Worm (Caenorhabditis elegans) whole organism, late embryonic: ENCODE measurements around the gene R144.12.
A peak's percentile ranks its signal among the peaks of the same experiment; 100 is the strongest.
"Not testable (repeated sequence)": the region's sequence is repeated elsewhere in the genome, so short reads cannot be mapped to it uniquely, and the experiment has no call there.

Source experiments
- T23F11.4 ChIP-seq: fragments of 200-800 bp; sonication (Bioruptor generic); optimal IDR thresholded peaks from 2 replicates; lab custom pipeline; 2018; ENCODE audit warnings: mild to moderate bottlenecking, missing genetic modification characterization, missing compliant biosample characterization
- Y22D7AL.16 ChIP-seq: sonication (generic microtip); optimal IDR thresholded peaks from 2 replicates; lab custom pipeline; 2016; ENCODE audit warnings: missing genetic modification characterization, missing compliant biosample characterization
- ceh-22 ChIP-seq: sonication (generic microtip); optimal IDR thresholded peaks from 2 replicates; lab custom pipeline; 2017; ENCODE audit warnings: missing biosample characterization, missing genetic modification characterization
- ceh-30 ChIP-seq: fragments of 150-350 bp; optimal IDR thresholded peaks from 2 replicates; lab custom pipeline; 2014; ENCODE audit warnings: missing biosample characterization, missing genetic modification characterization
- ceh-31 ChIP-seq: sonication (generic microtip); optimal IDR thresholded peaks from 2 replicates; lab custom pipeline; 2016; ENCODE audit warnings: missing genetic modification characterization, missing compliant biosample characterization
- ceh-34 ChIP-seq: sonication (generic microtip); optimal IDR thresholded peaks from 2 replicates; lab custom pipeline; 2016; ENCODE audit warnings: mild to moderate bottlenecking, missing genetic modification characterization, missing compliant biosample characterization
- ceh-45 ChIP-seq: fragments of 200-800 bp; sonication (Bioruptor generic); IDR thresholded peaks from 2 replicates; pipeline ENCODE4 v1.3.6; 2022; ENCODE audit warnings: missing genetic modification reagents, missing genetic modification characterization, missing compliant biosample characterization
- ceh-48 ChIP-seq: sonication (generic microtip); optimal IDR thresholded peaks from 2 replicates; lab custom pipeline; 2016; ENCODE audit warnings: missing genetic modification characterization, inconsistent platforms, missing compliant biosample characterization
- ceh-6 ChIP-seq: fragments of 200-800 bp; sonication (Bioruptor generic); optimal IDR thresholded peaks from 2 replicates; lab custom pipeline; 2018; ENCODE audit warnings: mild to moderate bottlenecking, missing genetic modification characterization, missing compliant biosample characterization
- elt-2 ChIP-seq: sonication (generic microtip); optimal IDR thresholded peaks from 2 replicates; lab custom pipeline; 2016; ENCODE audit warnings: missing genetic modification reagents, missing genetic modification characterization, missing compliant biosample characterization
- elt-4 ChIP-seq: sonication (generic microtip); optimal IDR thresholded peaks from 2 replicates; lab custom pipeline; 2016; ENCODE audit warnings: missing genetic modification characterization, missing compliant biosample characterization
- ets-4 ChIP-seq: sonication (generic microtip); optimal IDR thresholded peaks from 2 replicates; lab custom pipeline; 2016; ENCODE audit warnings: missing genetic modification characterization, missing compliant biosample characterization
- eyg-1 ChIP-seq: sonication (generic microtip); optimal IDR thresholded peaks from 2 replicates; lab custom pipeline; 2016; ENCODE audit warnings: missing genotype, missing genetic modification characterization, missing compliant biosample characterization
- gmeb-2 ChIP-seq: sonication (generic microtip); optimal IDR thresholded peaks from 2 replicates; lab custom pipeline; 2016; ENCODE audit warnings: missing genetic modification characterization, inconsistent platforms, missing compliant biosample characterization
- hlh-30 ChIP-seq: sonication (generic microtip); optimal IDR thresholded peaks from 2 replicates; lab custom pipeline; 2017; ENCODE audit warnings: antibody characterized with exemption, missing genetic modification characterization, missing compliant biosample characterization; ENCODE audit not compliant: insufficient read depth
- hlh-6 ChIP-seq: sonication (generic microtip); optimal IDR thresholded peaks from 2 replicates; lab custom pipeline; 2016; ENCODE audit warnings: missing genotype, missing genetic modification characterization, missing compliant biosample characterization
- lin-11 ChIP-seq: fragments of 200-800 bp; sonication (Bioruptor generic); optimal IDR thresholded peaks from 2 replicates; lab custom pipeline; 2018; ENCODE audit warnings: mild to moderate bottlenecking, missing genetic modification characterization, missing compliant biosample characterization
- mec-3 ChIP-seq: sonication (generic microtip); optimal IDR thresholded peaks from 2 replicates; lab custom pipeline; 2016; ENCODE audit warnings: borderline replicate concordance, missing genetic modification characterization, missing compliant biosample characterization
- nfya-1 ChIP-seq: sonication (generic microtip); optimal IDR thresholded peaks from 2 replicates; lab custom pipeline; 2017; ENCODE audit warnings: missing genetic modification characterization, mild to moderate bottlenecking, missing compliant biosample characterization, antibody characterized with exemption, moderate library complexity
- nhr-11 ChIP-seq: fragments of 150-350 bp; optimal IDR thresholded peaks from 2 replicates; lab custom pipeline; 2014; ENCODE audit warnings: missing biosample characterization, missing genetic modification characterization
- nhr-232 ChIP-seq: sonication (generic microtip); optimal IDR thresholded peaks from 2 replicates; lab custom pipeline; 2016; ENCODE audit warnings: missing genetic modification characterization, missing compliant biosample characterization
- odd-2 ChIP-seq: sonication (generic microtip); optimal IDR thresholded peaks from 2 replicates; lab custom pipeline; 2017; ENCODE audit warnings: antibody characterized with exemption, mild to moderate bottlenecking, missing genetic modification characterization, missing compliant biosample characterization
- pha-2 ChIP-seq: sonication (generic microtip); optimal IDR thresholded peaks from 2 replicates; lab custom pipeline; 2017; ENCODE audit warnings: mild to moderate bottlenecking, missing genetic modification characterization, missing compliant biosample characterization
- pha-4 ChIP-seq: fragments of 150-350 bp; optimal IDR thresholded peaks from 2 replicates; lab custom pipeline; 2018; ENCODE audit warnings: missing biosample characterization, missing genetic modification reagents, missing genetic modification characterization
- ref-2 ChIP-seq: sonication (generic microtip); optimal IDR thresholded peaks from 2 replicates; lab custom pipeline; 2016; ENCODE audit warnings: missing genetic modification characterization, missing compliant biosample characterization
- sox-2 ChIP-seq: fragments of 200-800 bp; sonication (Bioruptor generic); IDR thresholded peaks from 2 replicates; pipeline ENCODE4 v1.3.6; 2022; ENCODE audit warnings: missing genetic modification reagents, missing genetic modification characterization, missing compliant biosample characterization
- syd-9 ChIP-seq: sonication (generic microtip); optimal IDR thresholded peaks from 2 replicates; lab custom pipeline; 2016; ENCODE audit warnings: mild to moderate bottlenecking, missing genetic modification characterization, moderate library complexity, missing compliant biosample characterization
- tbx-2 ChIP-seq: sonication (generic microtip); optimal IDR thresholded peaks from 2 replicates; lab custom pipeline; 2016; ENCODE audit warnings: missing genetic modification characterization, missing compliant biosample characterization
- unc-3 ChIP-seq, 2 experiments: fragments of 200-800 bp in 1 of 2; sonication (Bioruptor generic) in 1 of 2; sonication (generic microtip) in 1 of 2; conservative IDR thresholded peaks in 1 of 2; optimal IDR thresholded peaks in 1 of 2; 2 replicates each; pipeline versions ENCODE4 v1.3.6 to Lab custom; 2016 to 2022; ENCODE audit warnings: missing compliant biosample characterization in 2 of 2, missing genetic modification characterization in 2 of 2, missing genetic modification reagents in 1 of 2
- unc-42 ChIP-seq: sonication (generic microtip); optimal IDR thresholded peaks from 2 replicates; lab custom pipeline; 2016; ENCODE audit warnings: missing genotype, missing genetic modification characterization, missing compliant biosample characterization
- zip-5 ChIP-seq: sonication (generic microtip); optimal IDR thresholded peaks from 2 replicates; lab custom pipeline; 2016; ENCODE audit warnings: missing genetic modification characterization, missing compliant biosample characterization

R144.12 gene

ce11 chrIII:5006881-5007280 lies at the start of gene R144.12:
Gene R144.12 (minus strand): TSS chrIII:5006981.
- TF ChIP-seq nhr-11, result no peak
- no peak for TF ChIP-seq ceh-6 (GFP tag; lab: Kevin White, UChicago)
- TF ChIP-seq unc-3 (GFP tag; conservative IDR thresholded peaks at IDR 0.05; lab: Robert Waterston, UW), result no peak
- TF ChIP-seq unc-3 (tag; optimal IDR thresholded peaks at IDR 0.05; lab: Kevin White, UChicago), result no peak
- no peak for TF ChIP-seq ceh-30 (tag; lab: Kevin White, UChicago)
- no peak for TF ChIP-seq pha-2 (tag; lab: Kevin White, UChicago)
- no peak for TF ChIP-seq nhr-232 (tag; lab: Kevin White, UChicago)
- TF ChIP-seq ets-4 (tag; lab: Kevin White, UChicago), result no peak
- TF ChIP-seq syd-9 (tag; lab: Kevin White, UChicago), result no peak
- no peak for TF ChIP-seq lin-11 (tag; lab: Kevin White, UChicago)
- TF ChIP-seq unc-42 (tag; lab: Kevin White, UChicago), result no peak
- no peak for TF ChIP-seq elt-4 (tag; lab: Kevin White, UChicago)
- no peak for TF ChIP-seq hlh-6 (tag; lab: Kevin White, UChicago)
- TF ChIP-seq, all 69 proteins: peak for 0

ce11 chrIII:5055709-5056108 lies 48.9 kb upstream of the R144.12 start, which contains the start of gene C45G9.9:
Gene C45G9.9 (minus strand): TSS chrIII:5055809.
- not testable (repeated sequence) for TF ChIP-seq zip-5, ceh-22, odd-2 (tag; lab: Kevin White, UChicago)

ce11 chrIII:5053541-5053940 lies 46.8 kb upstream of the R144.12 start, which contains the start of gene C45G9.8:
Gene C45G9.8 (minus strand): TSS chrIII:5053641.
- no peak for TF ChIP-seq ceh-48 (tag; lab: Kevin White, UChicago)

- no peak for TF ChIP-seq ceh-6 (GFP tag; lab: Kevin White, UChicago)
- no peak for TF ChIP-seq sox-2 (GFP tag; lab: Robert Waterston, UW)
- TF ChIP-seq ceh-45, result no peak
- TF ChIP-seq T23F11.4 (GFP tag; lab: Kevin White, UChicago), result no peak
- no peak for TF ChIP-seq lin-11 (tag; lab: Kevin White, UChicago)
- TF ChIP-seq eyg-1 (tag; lab: Kevin White, UChicago), result no peak
These were observed 45.2 kb upstream of the R144.12 start, which contains the start of gene C45G9.15 for ce11 chrIII:5051949-5052348. Gene C45G9.15 (minus strand): TSS chrIII:5052049.

- TF ChIP-seq ceh-34, result no peak
- no peak for TF ChIP-seq tbx-2 (tag; lab: Kevin White, UChicago)
- TF ChIP-seq hlh-30 (tag; lab: Kevin White, UChicago), result no peak
- no peak for TF ChIP-seq ceh-48 (tag; lab: Kevin White, UChicago)
- no peak for TF ChIP-seq odd-2 (tag; lab: Kevin White, UChicago)
- no peak for TF ChIP-seq gmeb-2
- no peak for TF ChIP-seq ref-2 (tag; lab: Kevin White, UChicago)
- TF ChIP-seq, all 69 proteins: peak for 0
These were observed 41.0 kb upstream of the R144.12 start, which contains the start of gene C45G9.5 for ce11 chrIII:5047740-5048139. Gene C45G9.5 (plus strand): TSS chrIII:5048117.

ce11 chrIII:5047175-5047574 lies 40.4 kb upstream of the R144.12 start, which contains the start of gene txbp-3:
Gene txbp-3 (minus strand): TSS chrIII:5047459.
- TF ChIP-seq mec-3 (tag; lab: Kevin White, UChicago) (no peak), ceh-31 (tag; lab: Kevin White, UChicago) (peak; percentile 58), ref-2 (tag; lab: Kevin White, UChicago) (no peak), elt-2 (tag; lab: Kevin White, UChicago) (peak; percentile 58), unc-42 (tag; lab: Kevin White, UChicago) (peak; percentile 85), hlh-30 (tag; lab: Kevin White, UChicago) (peak; percentile 45), Y22D7AL.16 (tag; lab: Kevin White, UChicago) (no peak), ets-4 (tag; lab: Kevin White, UChicago) (peak; percentile 71), pha-4 (no peak), nfya-1 (tag; lab: Kevin White, UChicago) (peak; percentile 30), sox-2 (GFP tag; lab: Robert Waterston, UW) (0 out of 2 replicates have a peak, but pooled peaks have one; percentile 18)
